Fruit fly (Drosophila melanogaster) whole organism, embryonic: ENCODE data around the gene Teh1.

ENCODE experiments used
- Blimp-1 ChIP-seq: fragments of 200-800 bp; sonication (Bioruptor generic); optimal IDR thresholded peaks from 3 replicates; lab custom pipeline; 2018; ENCODE audit warnings: missing biosample characterization, missing genetic modification characterization, mild to moderate bottlenecking, moderate library complexity, missing genetic modification reagents
- CG13424 ChIP-seq: fragments of 200-800 bp; sonication (Bioruptor generic); optimal IDR thresholded peaks from 2 replicates; lab custom pipeline; 2019; ENCODE audit warnings: missing biosample characterization, mild to moderate bottlenecking, missing genetic modification characterization, moderate library complexity
- CG1792 ChIP-seq: fragments of 200-800 bp; sonication (Bioruptor generic); optimal IDR thresholded peaks from 2 replicates; lab custom pipeline; 2016; ENCODE audit warnings: missing biosample characterization, missing genetic modification characterization
- CG6765 ChIP-seq: fragments of 200-800 bp; sonication (Bioruptor generic); optimal IDR thresholded peaks from 3 replicates; lab custom pipeline; 2017; ENCODE audit warnings: missing biosample characterization, mild to moderate bottlenecking, missing genetic modification characterization
- zen2 ChIP-seq: fragments of 200-800 bp; sonication (Bioruptor generic); IDR thresholded peaks from 3 replicates; pipeline ENCODE4 v1.3.6; 2022; ENCODE audit warnings: missing biosample characterization, missing genetic modification characterization; ENCODE audit not compliant: partially characterized antibody

DNA sequence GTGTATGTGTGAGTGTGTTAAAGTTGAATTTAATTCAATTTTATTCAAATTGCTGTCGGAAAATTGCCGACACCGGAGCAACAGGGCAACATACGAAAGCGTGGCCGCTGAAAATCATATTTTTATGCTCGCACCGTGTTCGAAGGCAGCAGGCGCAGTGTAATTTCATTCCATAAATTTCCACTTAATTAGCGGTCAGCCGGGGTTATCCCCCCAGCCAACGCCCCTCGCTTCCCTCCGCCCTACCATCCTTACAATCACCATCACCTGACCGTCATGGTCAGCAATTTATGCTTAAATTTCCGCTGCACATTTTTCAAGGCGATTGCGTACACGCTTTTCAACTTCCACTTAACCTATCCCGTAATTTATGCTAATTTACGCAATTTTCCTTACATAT, 36.8 kb upstream of the Teh1 start:
- no peak for TF ChIP-seq CG1792
- TF ChIP-seq CG6765 = no peak
- TF ChIP-seq zen2 (GFP tag; lab: Robert Waterston, UW) = no peak
- TF ChIP-seq Blimp-1 (GFP tag; lab: Kevin White, UChicago) = no peak
- no peak for TF ChIP-seq CG13424 (tag; lab: Kevin White, UChicago)
